In genomic region chrX:13253062-13253724, dm6 we compare ENCODE assay signal across 4 fruit fly cellular contexts.
TF ChIP-seq lines count a peak whose summit lies in the region.

No protein-coding gene starts in this region.

- TF ChIP-seq CTCF in whole organism, embryonic (GFP tag; optimal IDR thresholded peaks at IDR 0.05; lab: Kevin White, UChicago), result no peak

TF ChIP-seq in whole organism, embryonic, 481 proteins besides CTCF, POLR2A, EP300 and RAD21 (continues in another document):
- TF ChIP-seq Fer3 (tag; optimal IDR thresholded peaks at IDR 0.05; lab: Kevin White, UChicago) (peak; percentile 2), CG4820 (GFP tag; optimal IDR thresholded peaks at IDR 0.05; lab: Kevin White, UChicago) (peak; percentile 12), CG11695 (GFP tag; IDR thresholded peaks at IDR 0.05; lab: Robert Waterston, UW) (peak; percentile 57; the same call in 1 of the 3 replicates), her (GFP tag; optimal IDR thresholded peaks at IDR 0.05; lab: Kevin White, UChicago) (peak; percentile 27), CG2678 (tag; optimal IDR thresholded peaks at IDR 0.05; lab: Kevin White, UChicago) (peak; percentile 56), CG31224 (GFP tag; IDR thresholded peaks at IDR 0.05; lab: Robert Waterston, UW) (peak; percentile 53), wdn (GFP tag; IDR thresholded peaks at IDR 0.05; lab: Robert Waterston, UW) (peak; percentile 38; the same call in 1 of the 2 replicates), CG14965 (GFP tag; optimal IDR thresholded peaks at IDR 0.05; lab: Kevin White, UChicago; ENCODE audit: borderline replicate concordance) (no peak), ato (GFP tag; IDR thresholded peaks at IDR 0.05; lab: Robert Waterston, UW; ENCODE audit: partially characterized antibody) (no peak), Hsf (GFP tag; optimal IDR thresholded peaks at IDR 0.05; lab: Kevin White, UChicago) (peak; percentile 34), CG7839 (tag; optimal IDR thresholded peaks at IDR 0.05; lab: Kevin White, UChicago) (peak; percentile 51), CG9437 (GFP tag; optimal IDR thresholded peaks at IDR 0.05; lab: Kevin White, UChicago) (peak; percentile 43), CG14667 (GFP tag; IDR thresholded peaks at IDR 0.05; lab: Robert Waterston, UW) (peak; percentile 33), Sox102F (GFP tag; optimal IDR thresholded peaks at IDR 0.05; lab: Kevin White, UChicago) (peak; percentile 57), CG7745 (tag; optimal IDR thresholded peaks at IDR 0.05; lab: Kevin White, UChicago) (no peak), Nf-YC (tag; optimal IDR thresholded peaks at IDR 0.05; lab: Kevin White, UChicago) (no peak), Nf-YB (GFP tag; optimal IDR thresholded peaks at IDR 0.05; lab: Kevin White, UChicago) (peak; percentile 4), CG14050 (GFP tag; IDR thresholded peaks at IDR 0.05; lab: Robert Waterston, UW) (peak; percentile 31; the same call in 2 of the 3 replicates), Dp (GFP tag; optimal IDR thresholded peaks at IDR 0.05; lab: Kevin White, UChicago) (no peak), MESR4 (GFP tag; optimal IDR thresholded peaks at IDR 0.05; lab: Kevin White, UChicago) (no peak), CG7556 (GFP tag; optimal IDR thresholded peaks at IDR 0.05; lab: Kevin White, UChicago) (peak; percentile 14), CG11723 (GFP tag; optimal IDR thresholded peaks at IDR 0.05; lab: Kevin White, UChicago) (no peak)

TF ChIP-seq in whole organism, prepupa, 60 proteins besides CTCF, POLR2A, EP300 and RAD21 (continues in another document):
- 0 out of 3 replicates have a peak, but pooled peaks have one; percentile 14 for TF ChIP-seq CG6163 (GFP tag; IDR thresholded peaks at IDR 0.05; lab: Robert Waterston, UW)
- TF ChIP-seq CG32006 (GFP tag; optimal IDR thresholded peaks at IDR 0.05; lab: Kevin White, UChicago), result peak; percentile 51
- no peak for TF ChIP-seq CG8319 (GFP tag; optimal IDR thresholded peaks at IDR 0.05; lab: Kevin White, UChicago)
- no peak for TF ChIP-seq topi (GFP tag; optimal IDR thresholded peaks at IDR 0.05; lab: Kevin White, UChicago)
- peak; percentile 41 for TF ChIP-seq pdm3 (GFP tag; optimal IDR thresholded peaks at IDR 0.05; lab: Kevin White, UChicago)
- TF ChIP-seq CG3032 (tag; optimal IDR thresholded peaks at IDR 0.05; lab: Kevin White, UChicago), result no peak
- peak; percentile 30 for TF ChIP-seq OdsH (GFP tag; optimal IDR thresholded peaks at IDR 0.05; lab: Kevin White, UChicago)
- no peak for TF ChIP-seq achi (GFP tag; optimal IDR thresholded peaks at IDR 0.05; lab: Kevin White, UChicago)
- no peak for TF ChIP-seq Blimp-1 (GFP tag; optimal IDR thresholded peaks at IDR 0.05; lab: Kevin White, UChicago)
- TF ChIP-seq Lpt (GFP tag; optimal IDR thresholded peaks at IDR 0.05; lab: Kevin White, UChicago), result no peak
- TF ChIP-seq Hr4 (GFP tag; optimal IDR thresholded peaks at IDR 0.05; lab: Kevin White, UChicago), result peak; percentile 64
- no peak for TF ChIP-seq Ets21C (GFP tag; optimal IDR thresholded peaks at IDR 0.05; lab: Kevin White, UChicago)
- TF ChIP-seq CG34406 (GFP tag; optimal IDR thresholded peaks at IDR 0.05; lab: Kevin White, UChicago), result no peak
- peak in 1 of 2 experiments; percentile 22 for TF ChIP-seq salr (GFP tag; optimal IDR thresholded peaks at IDR 0.05; lab: Kevin White, UChicago)
- TF ChIP-seq fd59A (GFP tag; optimal IDR thresholded peaks at IDR 0.05; lab: Kevin White, UChicago), result no peak
- no peak for TF ChIP-seq Sox102F (GFP tag; optimal IDR thresholded peaks at IDR 0.05; lab: Kevin White, UChicago)
- no peak for TF ChIP-seq acj6 (GFP tag; optimal IDR thresholded peaks at IDR 0.05; lab: Kevin White, UChicago)
- TF ChIP-seq Met (GFP tag; optimal IDR thresholded peaks at IDR 0.05; lab: Kevin White, UChicago), result no peak
- no peak for TF ChIP-seq CG6808 (GFP tag; optimal IDR thresholded peaks at IDR 0.05; lab: Kevin White, UChicago)
- no peak for TF ChIP-seq svp (GFP tag; lab: Kevin White, UChicago)
- peak; percentile 58 for TF ChIP-seq CG15336 (GFP tag; IDR thresholded peaks at IDR 0.05; lab: Robert Waterston, UW)
- TF ChIP-seq CG8632 (GFP tag; optimal IDR thresholded peaks at IDR 0.05; lab: Kevin White, UChicago), result no peak
- TF ChIP-seq Ets96B (tag; optimal IDR thresholded peaks at IDR 0.05; lab: Kevin White, UChicago), result no peak
- TF ChIP-seq CG3919 (GFP tag; optimal IDR thresholded peaks at IDR 0.05; lab: Kevin White, UChicago), result no peak

TF ChIP-seq in whole organism, pupa, 21 proteins besides CTCF, POLR2A, EP300 and RAD21:
- TF ChIP-seq CG13204 (GFP tag; optimal IDR thresholded peaks at IDR 0.05; lab: Kevin White, UChicago) (no peak), CG15710 (tag; optimal IDR thresholded peaks at IDR 0.05; lab: Kevin White, UChicago) (no peak), D1 (tag; optimal IDR thresholded peaks at IDR 0.05; lab: Kevin White, UChicago) (no peak), Pif1A (GFP tag; optimal IDR thresholded peaks at IDR 0.05; lab: Kevin White, UChicago) (peak; percentile 30), CG10348 (GFP tag; IDR thresholded peaks at IDR 0.05; lab: Robert Waterston, UW) (no peak), CG34367 (tag; optimal IDR thresholded peaks at IDR 0.05; lab: Kevin White, UChicago) (no peak), CG8159 (tag; optimal IDR thresholded peaks at IDR 0.05; lab: Kevin White, UChicago) (no peak), CG4496 (GFP tag; IDR thresholded peaks at IDR 0.05; lab: Robert Waterston, UW) (peak; percentile 22; the same call in 1 of the 3 replicates), CG32121 (GFP tag; IDR thresholded peaks at IDR 0.05; lab: Robert Waterston, UW) (0 out of 2 replicates have a peak, but pooled peaks have one; percentile 20), fd96Ca (GFP tag; IDR thresholded peaks at IDR 0.05; lab: Robert Waterston, UW) (peak; percentile 48; the same call in 1 of the 3 replicates), Snoo (tag; optimal IDR thresholded peaks at IDR 0.05; lab: Kevin White, UChicago) (no peak), CG14655 (GFP tag; optimal IDR thresholded peaks at IDR 0.05; lab: Kevin White, UChicago) (peak; percentile 50), Ets98B (GFP tag; IDR thresholded peaks at IDR 0.05; lab: Robert Waterston, UW) (peak; percentile 52; the same call in 1 of the 2 replicates), CG8301 (tag; optimal IDR thresholded peaks at IDR 0.05; lab: Kevin White, UChicago) (peak; percentile 23), CG17806 (tag; optimal IDR thresholded peaks at IDR 0.05; lab: Kevin White, UChicago) (no peak)

TF ChIP-seq in whole organism, wandering third instar larva, 38 proteins besides CTCF, POLR2A, EP300 and RAD21:
- TF ChIP-seq sv (GFP tag; optimal IDR thresholded peaks at IDR 0.05; lab: Kevin White, UChicago) (peak; percentile 33), sage (GFP tag; optimal IDR thresholded peaks at IDR 0.05; lab: Kevin White, UChicago) (no peak)

Comparison
In these comparisons a context has a peak if more than half of its experiments do, and no peak if none do; other contexts are left out.
1. Of the 7 proteins assayed by ChIP-seq in both whole organism, embryonic and whole organism, prepupa: peak only in whole organism, embryonic: Blimp-1 and Sox102F; only in whole organism, prepupa: none; in both: Gug; in neither: 4.